Worm (Caenorhabditis elegans) whole organism, dauer: ENCODE results near the gene hlh-28.
"Not testable (repeated sequence)": the region's sequence is repeated elsewhere in the genome, so short reads cannot be mapped to it uniquely, and the experiment has no call there.

ENCODE experiments used
- unc-62 ChIP-seq: sonication (generic microtip); optimal IDR thresholded peaks from 2 replicates; lab custom pipeline; 2017; ENCODE audit warnings: missing biosample characterization, missing genetic modification reagents, missing genetic modification characterization

Gene hlh-28

ce11 chrX:17550755-17551154, at the start of gene hlh-28:
Gene hlh-28, plus strand, starts transcription at chrX:17551055.
- TF ChIP-seq unc-62, result not testable (repeated sequence)

ce11 chrX:17502246-17502645, 48.6 kb upstream of the hlh-28 start:
- no peak for TF ChIP-seq unc-62

ce11 chrX:17504447-17504846, 46.4 kb upstream of the hlh-28 start:
- TF ChIP-seq unc-62, result no peak

- TF ChIP-seq unc-62, result no peak
Observed at ce11 chrX:17505547-17506181, 45.2 kb upstream of the hlh-28 start.

ce11 chrX:17508137-17508536, 42.7 kb upstream of the hlh-28 start:
- no peak for TF ChIP-seq unc-62

- no peak for TF ChIP-seq unc-62
Observed at ce11 chrX:17509048-17509776, 41.6 kb upstream of the hlh-28 start.

ce11 chrX:17510523-17510922, 40.3 kb upstream of the hlh-28 start:
- no peak for TF ChIP-seq unc-62

ce11 chrX:17513507-17514113, 37.2 kb upstream of the hlh-28 start, which contains the start of gene nhr-1:
Gene nhr-1, plus strand, starts transcription at chrX:17514063.
- TF ChIP-seq unc-62, result no peak

- TF ChIP-seq unc-62, result no peak
Observed at ce11 chrX:17514422-17514821, 36.4 kb upstream of the hlh-28 start.

ce11 chrX:17515207-17515902, 35.5 kb upstream of the hlh-28 start:
- TF ChIP-seq unc-62, result no peak

- no peak for TF ChIP-seq unc-62
Observed at ce11 chrX:17516461-17516860, 34.4 kb upstream of the hlh-28 start.

- no peak for TF ChIP-seq unc-62
Observed at ce11 chrX:17516941-17517340, 33.9 kb upstream of the hlh-28 start.

- no peak for TF ChIP-seq unc-62
Observed at ce11 chrX:17517872-17518271, 33.0 kb upstream of the hlh-28 start.

- TF ChIP-seq unc-62, result no peak
Observed at ce11 chrX:17518293-17518692, 32.6 kb upstream of the hlh-28 start.

- TF ChIP-seq unc-62, result no peak
Observed at ce11 chrX:17519476-17519875, 31.4 kb upstream of the hlh-28 start.

ce11 chrX:17521425-17521824, 29.4 kb upstream of the hlh-28 start:
- no peak for TF ChIP-seq unc-62

- TF ChIP-seq unc-62, result no peak
Observed at ce11 chrX:17527377-17527776, 23.5 kb upstream of the hlh-28 start.
